Fruit fly (Drosophila melanogaster): ENCODE results near the gene MED14.

- TF ChIP-seq CG32264 (GFP tag; optimal IDR thresholded peaks at IDR 0.05): no peak
- no peak for TF ChIP-seq sv (GFP tag; optimal IDR thresholded peaks at IDR 0.05)
- no peak for TF ChIP-seq GATAd (GFP tag; optimal IDR thresholded peaks at IDR 0.05)
- TF ChIP-seq Mio (GFP tag; optimal IDR thresholded peaks at IDR 0.05): no peak
- TF ChIP-seq fru (GFP tag; optimal IDR thresholded peaks at IDR 0.05): no peak
- TF ChIP-seq Hr78 (GFP tag; optimal IDR thresholded peaks at IDR 0.05): no peak
- no peak for TF ChIP-seq lola (GFP tag; optimal IDR thresholded peaks at IDR 0.05)
- no peak for TF ChIP-seq N (GFP tag; optimal IDR thresholded peaks at IDR 0.05)
- no peak for TF ChIP-seq Dif (GFP tag; optimal IDR thresholded peaks at IDR 0.05; ENCODE audit: partially characterized antibody)
- no peak for TF ChIP-seq psq (GFP tag; optimal IDR thresholded peaks at IDR 0.05)
- no peak for TF ChIP-seq HLH106 (tag; optimal IDR thresholded peaks at IDR 0.05)
Measured at dm6 chr3L:635529-635928, 42.5 kb downstream of the MED14 start.
